Worm (Caenorhabditis elegans) whole organism, early embryonic: ENCODE measurements around the gene F07A11.5.

Experiments used
- B0310.2 ChIP-seq: sonication (generic microtip); optimal IDR thresholded peaks from 2 replicates; lab custom pipeline; 2016; ENCODE audit warnings: mild to moderate bottlenecking, missing genetic modification characterization, missing compliant biosample characterization
- F13C5.2 ChIP-seq: sonication (generic microtip); optimal IDR thresholded peaks from 2 replicates; lab custom pipeline; 2017; ENCODE audit warnings: mild to moderate bottlenecking, missing genetic modification characterization, inconsistent platforms, missing compliant biosample characterization
- aly-1 ChIP-seq: sonication (generic microtip); optimal IDR thresholded peaks from 2 replicates; lab custom pipeline; 2016; ENCODE audit warnings: missing genetic modification characterization, missing compliant biosample characterization
- ama-1 ChIP-seq: fragments of 150-350 bp; optimal IDR thresholded peaks from 2 replicates; lab custom pipeline; 2014
- ceh-13 ChIP-seq: fragments of 200-800 bp; sonication (Bioruptor generic); optimal IDR thresholded peaks from 2 replicates; lab custom pipeline; 2018; ENCODE audit warnings: mild to moderate bottlenecking, missing genetic modification characterization, missing compliant biosample characterization
- ceh-36 ChIP-seq: sonication (generic microtip); optimal IDR thresholded peaks from 2 replicates; lab custom pipeline; 2016; ENCODE audit warnings: missing genetic modification characterization, inconsistent platforms, missing compliant biosample characterization
- ets-7 ChIP-seq: sonication (generic microtip); optimal IDR thresholded peaks from 2 replicates; lab custom pipeline; 2016; ENCODE audit warnings: missing genotype, missing genetic modification characterization, missing compliant biosample characterization
- flt-1 ChIP-seq: fragments of 200-800 bp; sonication (Bioruptor generic); IDR thresholded peaks from 2 replicates; pipeline ENCODE4 v1.3.6; 2022; ENCODE audit warnings: missing genetic modification characterization, missing compliant biosample characterization
- hmbx-1 ChIP-seq: sonication (generic microtip); optimal IDR thresholded peaks from 2 replicates; lab custom pipeline; 2016; ENCODE audit warnings: mild to moderate bottlenecking, missing genetic modification characterization, missing compliant biosample characterization
- hmg-4 ChIP-seq: fragments of 200-800 bp; sonication (Bioruptor generic); optimal IDR thresholded peaks from 2 replicates; lab custom pipeline; 2018; ENCODE audit warnings: mild to moderate bottlenecking, missing genetic modification characterization, missing compliant biosample characterization
- hnd-1 ChIP-seq: sonication (generic microtip); optimal IDR thresholded peaks from 2 replicates; lab custom pipeline; 2016; ENCODE audit warnings: missing genetic modification characterization, missing compliant biosample characterization
- pes-1 ChIP-seq: fragments of 200-800 bp; sonication (Bioruptor generic); IDR thresholded peaks from 2 replicates; pipeline ENCODE4 v1.3.6; 2022; ENCODE audit warnings: missing genetic modification reagents, missing genetic modification characterization, missing compliant biosample characterization
- scrt-1 ChIP-seq: fragments of 200-800 bp; sonication (Bioruptor generic); IDR thresholded peaks from 2 replicates; pipeline ENCODE4 v1.3.6; 2022; ENCODE audit warnings: missing genetic modification characterization, missing compliant biosample characterization
- sea-1 ChIP-seq: fragments of 200-800 bp; sonication (Bioruptor generic); conservative IDR thresholded peaks from 2 replicates; pipeline ENCODE4 v1.3.6; 2022; ENCODE audit warnings: missing genetic modification characterization, missing compliant biosample characterization
- tbx-11 ChIP-seq: fragments of 200-800 bp; sonication (Bioruptor generic); IDR thresholded peaks from 2 replicates; pipeline ENCODE4 v1.3.6; 2022; ENCODE audit warnings: missing genetic modification characterization, missing compliant biosample characterization
- tbx-37 ChIP-seq: fragments of 200-800 bp; sonication (Bioruptor generic); conservative IDR thresholded peaks from 2 replicates; pipeline ENCODE4 v1.3.6; 2022; ENCODE audit warnings: missing genetic modification reagents, missing genetic modification characterization, missing compliant biosample characterization
- tra-4 ChIP-seq: sonication (generic microtip); optimal IDR thresholded peaks from 2 replicates; lab custom pipeline; 2017; ENCODE audit warnings: missing genetic modification characterization, missing compliant biosample characterization

F07A11.5 gene

DNA sequence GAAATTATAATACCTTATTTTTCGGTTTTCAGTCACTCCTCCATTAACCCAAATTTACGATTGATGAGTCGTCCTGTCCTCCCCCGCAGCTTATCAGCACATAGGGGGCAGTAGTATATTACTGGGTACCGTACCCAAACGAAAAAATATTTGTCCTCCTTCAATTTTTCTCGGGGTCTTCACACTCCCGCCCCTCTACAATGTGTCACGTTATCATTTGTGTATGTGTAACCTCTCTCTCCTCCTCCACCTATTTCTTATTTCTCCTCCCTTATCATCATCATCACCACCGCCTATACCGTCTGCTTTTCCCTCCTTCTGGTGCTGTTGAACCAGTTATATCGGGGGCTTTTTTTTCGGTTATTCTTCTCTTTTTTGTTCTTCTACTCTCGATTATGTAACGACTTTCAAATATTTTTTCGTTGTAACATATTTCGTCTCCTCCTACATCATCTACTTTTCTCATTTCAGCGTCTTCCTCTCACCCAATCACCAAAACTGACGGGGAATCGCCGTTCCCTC is 34.2 kb downstream of the F07A11.5 start, which contains the start of gene ghi-1:
Gene ghi-1 (plus strand): TSS at position 472 of the 522 bp plus-strand sequence.
- TF ChIP-seq aly-1 (tag; lab: Kevin White, UChicago) (no peak), tra-4 (no peak), sea-1 (GFP tag; lab: Robert Waterston, UW) (no peak), ets-7 (tag; lab: Kevin White, UChicago) (no peak), ama-1 (no peak), tbx-11 (GFP tag; lab: Robert Waterston, UW) (no peak), pes-1 (GFP tag; lab: Robert Waterston, UW) (no peak), hnd-1 (tag; lab: Kevin White, UChicago) (no peak), F13C5.2 (tag; lab: Kevin White, UChicago) (no peak), tbx-37 (no peak), ceh-13 (GFP tag; lab: Kevin White, UChicago) (no peak), hmbx-1 (tag; lab: Kevin White, UChicago) (no peak), B0310.2 (tag; lab: Kevin White, UChicago) (no peak), hmg-4 (GFP tag; lab: Kevin White, UChicago) (no peak), flt-1 (GFP tag; lab: Robert Waterston, UW) (no peak), ceh-36 (tag; lab: Kevin White, UChicago) (no peak)

DNA sequence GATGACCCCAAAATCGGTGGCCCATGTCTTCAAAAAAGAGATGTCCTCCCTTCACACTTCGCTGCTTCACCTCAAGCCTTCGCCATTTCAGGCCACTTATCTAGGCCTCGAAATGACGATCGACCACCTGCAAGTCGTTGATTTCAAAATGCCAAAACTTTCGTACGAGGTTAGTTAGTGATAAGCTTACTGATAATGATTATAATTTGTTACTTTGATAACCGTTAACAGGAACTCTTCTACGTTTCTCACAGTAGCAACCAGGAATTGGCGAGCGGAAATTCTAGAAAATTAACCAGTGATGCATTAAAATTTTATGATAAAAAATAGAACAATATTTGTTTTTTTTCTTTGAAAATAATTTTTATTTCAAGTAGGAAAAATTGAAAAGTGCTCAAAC is 34.8 kb downstream of the F07A11.5 start:
- TF ChIP-seq tbx-11 (GFP tag; lab: Robert Waterston, UW) (no peak), pes-1 (GFP tag; lab: Robert Waterston, UW) (no peak), hmbx-1 (tag; lab: Kevin White, UChicago) (no peak), ceh-13 (GFP tag; lab: Kevin White, UChicago) (no peak), tbx-37 (no peak), ceh-36 (tag; lab: Kevin White, UChicago) (no peak), scrt-1 (GFP tag; lab: Robert Waterston, UW) (no peak), ets-7 (tag; lab: Kevin White, UChicago) (no peak), hnd-1 (tag; lab: Kevin White, UChicago) (no peak), B0310.2 (tag; lab: Kevin White, UChicago) (no peak), flt-1 (GFP tag; lab: Robert Waterston, UW) (no peak), ama-1 (no peak), tra-4 (no peak), aly-1 (tag; lab: Kevin White, UChicago) (no peak), sea-1 (GFP tag; lab: Robert Waterston, UW) (no peak)

DNA sequence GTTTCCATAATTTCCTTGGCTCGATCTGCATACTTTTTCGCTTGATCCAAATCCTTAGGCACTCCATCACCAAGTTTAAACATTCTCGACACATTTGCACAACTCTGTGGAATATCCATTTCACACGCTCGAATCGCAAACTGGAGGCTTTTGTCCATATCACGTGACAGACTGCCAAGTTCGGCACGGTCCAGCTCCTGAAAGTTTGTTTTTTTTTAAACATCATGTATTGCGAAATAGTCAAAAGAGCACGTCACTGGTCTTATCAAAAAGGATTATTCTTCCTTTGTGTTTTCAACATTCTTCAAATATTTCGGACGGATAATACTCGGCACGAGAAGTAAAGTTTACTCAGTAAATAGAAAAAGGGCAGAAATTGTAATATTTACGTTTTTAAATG is 37.1 kb downstream of the F07A11.5 start:
- TF ChIP-seq tbx-11 (GFP tag; lab: Robert Waterston, UW) (no peak), scrt-1 (GFP tag; lab: Robert Waterston, UW) (no peak), tbx-37 (no peak)

DNA sequence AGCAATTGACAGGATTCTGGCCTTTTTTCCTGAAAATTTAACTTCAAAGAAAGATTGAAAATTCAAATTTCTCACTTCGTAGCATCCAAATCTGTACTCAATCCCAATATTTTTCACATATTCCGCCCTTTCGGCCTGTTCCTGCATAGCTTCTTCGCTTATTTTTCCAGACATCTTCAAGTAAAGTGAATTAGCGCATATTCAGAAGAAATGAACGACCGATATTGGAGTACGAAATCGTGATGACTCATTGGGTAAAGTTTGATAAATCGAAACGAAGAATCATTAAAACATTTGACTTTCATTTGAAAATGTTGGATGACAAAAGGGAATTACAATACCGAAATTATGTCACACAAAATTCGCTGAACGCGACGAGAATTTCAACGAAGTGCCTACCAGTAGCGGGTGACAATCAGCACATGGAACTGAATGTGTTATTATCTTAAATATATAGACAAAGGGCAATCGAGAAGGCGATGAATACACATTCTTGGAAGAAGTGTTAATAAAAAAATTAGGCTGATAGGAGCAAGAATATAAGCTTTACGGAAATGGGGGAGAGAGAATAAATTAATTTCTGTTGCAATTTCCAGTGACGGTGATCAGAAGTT is 39.0 kb downstream of the F07A11.5 start, which contains the start of gene coa-7:
Gene coa-7 (minus strand): TSS at position 174 of the 614 bp plus-strand sequence.
- TF ChIP-seq ama-1 (no peak), scrt-1 (GFP tag; lab: Robert Waterston, UW) (no peak), hnd-1 (tag; lab: Kevin White, UChicago) (no peak), aly-1 (tag; lab: Kevin White, UChicago) (no peak)

DNA sequence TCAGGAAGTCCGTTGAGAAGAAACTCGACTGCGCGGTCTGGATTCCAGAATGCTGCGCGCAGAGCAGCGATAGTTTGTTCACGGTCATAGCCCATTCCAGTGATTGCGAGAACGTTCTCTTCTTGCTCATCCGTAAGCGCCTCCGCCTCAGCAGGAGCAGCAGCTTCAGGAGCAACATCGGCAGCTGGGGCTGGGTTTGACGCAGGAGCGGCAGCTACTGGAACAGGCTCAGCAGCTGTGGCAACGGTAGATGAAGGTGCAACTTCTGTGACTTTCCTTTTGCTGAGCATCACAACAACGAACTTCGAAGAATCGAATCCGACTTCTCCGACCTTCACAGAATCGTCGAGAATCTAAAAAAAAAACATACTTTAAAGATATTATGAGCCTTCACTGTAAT is 40.0 kb downstream of the F07A11.5 start:
- TF ChIP-seq flt-1 (GFP tag; lab: Robert Waterston, UW) (no peak), tra-4 (no peak), ceh-36 (tag; lab: Kevin White, UChicago) (no peak), hmg-4 (GFP tag; lab: Kevin White, UChicago) (no peak), B0310.2 (tag; lab: Kevin White, UChicago) (no peak), ceh-13 (GFP tag; lab: Kevin White, UChicago) (no peak), aly-1 (tag; lab: Kevin White, UChicago) (no peak), hmbx-1 (tag; lab: Kevin White, UChicago) (no peak), F13C5.2 (tag; lab: Kevin White, UChicago) (no peak), sea-1 (GFP tag; lab: Robert Waterston, UW) (no peak), ets-7 (tag; lab: Kevin White, UChicago) (no peak), pes-1 (GFP tag; lab: Robert Waterston, UW) (no peak), tbx-11 (GFP tag; lab: Robert Waterston, UW) (no peak), hnd-1 (tag; lab: Kevin White, UChicago) (no peak)

DNA sequence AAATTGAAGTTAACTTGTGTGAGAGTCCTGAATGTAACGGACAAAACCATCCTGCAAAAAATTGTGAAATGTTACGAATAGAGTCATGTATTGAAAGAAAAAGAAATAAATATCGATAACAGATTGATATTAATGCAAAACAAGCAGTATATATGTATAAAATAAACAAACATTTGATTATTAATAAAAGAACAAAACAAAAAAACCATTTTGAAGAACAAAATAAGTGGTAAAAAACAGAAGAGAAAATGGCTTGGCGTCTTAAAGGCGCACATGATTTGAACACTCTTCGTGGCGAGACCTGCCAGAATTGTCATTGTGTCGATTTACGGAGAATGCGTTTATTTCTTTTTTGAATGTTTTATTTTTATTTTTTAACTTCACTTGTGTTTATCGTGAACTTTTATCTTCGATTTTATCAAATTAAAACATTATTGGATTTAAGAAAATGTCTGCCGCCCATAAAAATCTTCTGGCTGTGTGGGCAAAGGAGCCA is 40.6 kb downstream of the F07A11.5 start, which contains the start of the genes rad-23 and rpn-12:
Gene rad-23 (minus strand): TSS at position 51 of the 496 bp plus-strand sequence.
Gene rpn-12 (plus strand): TSS at position 446 of the 496 bp plus-strand sequence.
- no peak for TF ChIP-seq flt-1 (GFP tag; lab: Robert Waterston, UW)
- no peak for TF ChIP-seq ets-7 (tag; lab: Kevin White, UChicago)
- TF ChIP-seq tra-4, result no peak
- TF ChIP-seq tbx-37, result no peak
- TF ChIP-seq pes-1 (GFP tag; lab: Robert Waterston, UW), result no peak
- TF ChIP-seq sea-1 (GFP tag; lab: Robert Waterston, UW), result no peak
- TF ChIP-seq scrt-1 (GFP tag; lab: Robert Waterston, UW), result no peak
- no peak for TF ChIP-seq ama-1
- no peak for TF ChIP-seq hnd-1 (tag; lab: Kevin White, UChicago)
- TF ChIP-seq ceh-13 (GFP tag; lab: Kevin White, UChicago), result no peak
- no peak for TF ChIP-seq hmg-4 (GFP tag; lab: Kevin White, UChicago)
- TF ChIP-seq tbx-11 (GFP tag; lab: Robert Waterston, UW), result no peak
- TF ChIP-seq F13C5.2 (tag; lab: Kevin White, UChicago), result no peak
- TF ChIP-seq ceh-36 (tag; lab: Kevin White, UChicago), result no peak
- no peak for TF ChIP-seq aly-1 (tag; lab: Kevin White, UChicago)
- no peak for TF ChIP-seq hmbx-1 (tag; lab: Kevin White, UChicago)
